1 fruit fly cellular context compared by ENCODE assay signal in genomic region chr3R:6646740-6647139, dm6.
TF ChIP-seq lines count a peak whose summit lies in the region.

Taf1 (plus strand) TSS chr3R:6646889.

TF ChIP-seq in whole organism, embryonic, 481 proteins besides CTCF, POLR2A, EP300 and RAD21 (continued from another document):
- 0 out of 3 replicates have a peak, but pooled peaks have one; percentile 13 for TF ChIP-seq mld (GFP tag; IDR thresholded peaks at IDR 0.05; lab: Robert Waterston, UW; ENCODE audit: partially characterized antibody)
- TF ChIP-seq org-1 (GFP tag; optimal IDR thresholded peaks at IDR 0.05; lab: Kevin White, UChicago): no peak
- no peak for TF ChIP-seq CG10979 (tag; optimal IDR thresholded peaks at IDR 0.05; lab: Kevin White, UChicago)
- no peak for TF ChIP-seq lola (GFP tag; optimal IDR thresholded peaks at IDR 0.05; lab: Kevin White, UChicago)
- no peak for TF ChIP-seq CG2129 (GFP tag; IDR thresholded peaks at IDR 0.05; lab: Robert Waterston, UW; ENCODE audit: partially characterized antibody)
- no peak for TF ChIP-seq Hand (GFP tag; optimal IDR thresholded peaks at IDR 0.05; lab: Kevin White, UChicago)
- TF ChIP-seq nau (GFP tag; optimal IDR thresholded peaks at IDR 0.05; lab: Kevin White, UChicago): no peak
- TF ChIP-seq Dek (tag; optimal IDR thresholded peaks at IDR 0.05; lab: Kevin White, UChicago): peak; percentile 24
- no peak for TF ChIP-seq CG1529 (GFP tag; optimal IDR thresholded peaks at IDR 0.05; lab: Kevin White, UChicago)
- TF ChIP-seq Sry-δ (GFP tag; optimal IDR thresholded peaks at IDR 0.05; lab: Kevin White, UChicago): peak; percentile 44
- TF ChIP-seq Nf-YB (GFP tag; optimal IDR thresholded peaks at IDR 0.05; lab: Kevin White, UChicago): no peak
- TF ChIP-seq CG16813 (GFP tag; IDR thresholded peaks at IDR 0.05; lab: Robert Waterston, UW; ENCODE audit: partially characterized antibody): 0 out of 3 replicates have a peak, but pooled peaks have one; percentile 11
- no peak for TF ChIP-seq CG15269 (tag; optimal IDR thresholded peaks at IDR 0.05; lab: Kevin White, UChicago)
- no peak for TF ChIP-seq jing (GFP tag; optimal IDR thresholded peaks at IDR 0.05; lab: Kevin White, UChicago)
- TF ChIP-seq CG10147 (GFP tag; optimal IDR thresholded peaks at IDR 0.05; lab: Kevin White, UChicago): no peak
- TF ChIP-seq CG9727 (GFP tag; optimal IDR thresholded peaks at IDR 0.05; lab: Kevin White, UChicago): no peak
- no peak for TF ChIP-seq luna (GFP tag; optimal IDR thresholded peaks at IDR 0.05; lab: Kevin White, UChicago)
- no peak for TF ChIP-seq CG5180 (GFP tag; optimal IDR thresholded peaks at IDR 0.05; lab: Kevin White, UChicago)
- 0 out of 2 replicates have a peak, but pooled peaks have one; percentile 19 for TF ChIP-seq bbx (GFP tag; IDR thresholded peaks at IDR 0.05; lab: Robert Waterston, UW; ENCODE audit: partially characterized antibody)
- TF ChIP-seq CG1024 (GFP tag; IDR thresholded peaks at IDR 0.05; lab: Robert Waterston, UW): no peak
- TF ChIP-seq Camta (GFP tag; optimal IDR thresholded peaks at IDR 0.05; lab: Kevin White, UChicago): no peak
- TF ChIP-seq CG3163 (GFP tag; optimal IDR thresholded peaks at IDR 0.05; lab: Kevin White, UChicago): no peak
- TF ChIP-seq CG4617 (GFP tag; optimal IDR thresholded peaks at IDR 0.05; lab: Kevin White, UChicago; ENCODE audit: borderline replicate concordance): peak; percentile 98
